Fruit fly (Drosophila melanogaster) whole organism, prepupa: ENCODE measurements around the gene yellow-e2.

Experiments
- CG11294 ChIP-seq: fragments of 200-800 bp; sonication (Bioruptor generic); IDR thresholded peaks from 2 replicates; pipeline ENCODE4 v1.3.6; 2022; ENCODE audit warnings: missing biosample characterization, missing genetic modification characterization
- CG15336 ChIP-seq: fragments of 200-800 bp; sonication (Bioruptor generic); IDR thresholded peaks from 2 replicates; pipeline ENCODE4 v1.3.6; 2022; ENCODE audit warnings: missing biosample characterization, missing genetic modification characterization
- CG16779 ChIP-seq: fragments of 200-800 bp; sonication (Bioruptor generic); optimal IDR thresholded peaks from 3 replicates; lab custom pipeline; 2017; ENCODE audit warnings: missing biosample characterization, mild to moderate bottlenecking, missing genetic modification characterization
- CG9139 ChIP-seq: fragments of 200-800 bp; sonication (Bioruptor generic); optimal IDR thresholded peaks from 3 replicates; lab custom pipeline; 2017; ENCODE audit warnings: missing biosample characterization, mild to moderate bottlenecking, missing genetic modification characterization
- Gug ChIP-seq: fragments of 200-800 bp; sonication (Bioruptor generic); IDR thresholded peaks from 2 replicates; pipeline ENCODE4 v1.3.6; 2022; ENCODE audit warnings: missing biosample characterization, missing genetic modification characterization
- Lpt ChIP-seq: fragments of 200-800 bp; sonication (Bioruptor generic); optimal IDR thresholded peaks from 3 replicates; lab custom pipeline; 2016; ENCODE audit warnings: missing biosample characterization, missing genetic modification characterization
- OdsH ChIP-seq: fragments of 200-800 bp; sonication (Bioruptor generic); optimal IDR thresholded peaks from 3 replicates; lab custom pipeline; 2016; ENCODE audit warnings: missing biosample characterization, missing genetic modification characterization
- Sox14 ChIP-seq: fragments of 200-800 bp; sonication (Bioruptor generic); optimal IDR thresholded peaks from 3 replicates; lab custom pipeline; 2016; ENCODE audit warnings: missing biosample characterization, missing genetic modification characterization
- dsx ChIP-seq: fragments of 200-800 bp; optimal IDR thresholded peaks from 3 replicates; lab custom pipeline; 2019; ENCODE audit warnings: missing biosample characterization, mild to moderate bottlenecking, missing genetic modification characterization, moderate library complexity; ENCODE audit not compliant: poor library complexity, severe bottlenecking
- pdm3 ChIP-seq: fragments of 200-800 bp; sonication (Bioruptor generic); optimal IDR thresholded peaks from 3 replicates; lab custom pipeline; 2016; ENCODE audit warnings: missing biosample characterization, missing genetic modification characterization

dm6 chr3R:13371840-13372680 lies 34.7 kb downstream of the yellow-e2 start, which contains the start of the genes Lip3 and CG34309:
- TF ChIP-seq pdm3 (peak; percentile 34), CG15336 (no peak), Lpt (GFP tag; lab: Kevin White, UChicago) (no peak), Gug (GFP tag; lab: Robert Waterston, UW) (no peak), CG11294 (no peak), CG16779 (tag; lab: Kevin White, UChicago) (no peak), Sox14 (GFP tag; lab: Kevin White, UChicago) (peak; percentile 28), OdsH (GFP tag; lab: Kevin White, UChicago) (peak; percentile 35), dsx (no peak), CG9139 (GFP tag; lab: Kevin White, UChicago) (no peak)
